Worm (Caenorhabditis elegans): ENCODE measurements around the gene C29G2.3.

ce11 chrV:2592173-2592676, 11.5 kb downstream of the C29G2.3 start, which contains the start of gene irg-3:
- TF ChIP-seq ces-1 (GFP tag; optimal IDR thresholded peaks at IDR 0.05): no peak
- no peak for TF ChIP-seq pha-4 (GFP tag; IDR thresholded peaks at IDR 0.05)
- TF ChIP-seq pha-4 (tag; optimal IDR thresholded peaks at IDR 0.05): no peak
- TF ChIP-seq hlh-30 (tag; optimal IDR thresholded peaks at IDR 0.05; ENCODE audit: insufficient read depth): no peak
- TF ChIP-seq aly-2 (tag; optimal IDR thresholded peaks at IDR 0.05): no peak

Measured in whole organism, L4 larva.